Fruit fly (Drosophila melanogaster) whole organism, embryonic: ENCODE data around the gene Bicra.

ENCODE experiments used
- Antp ChIP-seq: fragments of 200-800 bp; sonication (Bioruptor generic); optimal IDR thresholded peaks from 3 replicates; lab custom pipeline; 2016; ENCODE audit warnings: missing biosample characterization, missing genetic modification characterization
- B-H1 ChIP-seq: fragments of 200-800 bp; sonication (Bioruptor generic); IDR thresholded peaks from 3 replicates; pipeline ENCODE4 v1.3.6; 2022; ENCODE audit warnings: missing biosample characterization, missing genetic modification characterization
- B-H2 ChIP-seq: fragments of 200-800 bp; sonication (Bioruptor generic); optimal IDR thresholded peaks from 2 replicates; lab custom pipeline; 2018; ENCODE audit warnings: missing biosample characterization, mild to moderate bottlenecking, missing genetic modification characterization
- CG10147 ChIP-seq: fragments of 200-800 bp; sonication (Bioruptor generic); optimal IDR thresholded peaks from 2 replicates; lab custom pipeline; 2019; ENCODE audit warnings: missing biosample characterization, mild to moderate bottlenecking, missing genetic modification characterization, moderate library complexity
- CG10321 ChIP-seq: fragments of 200-800 bp; sonication (Bioruptor generic); IDR thresholded peaks from 2 replicates; pipeline ENCODE4 v1.3.6; 2022; ENCODE audit warnings: missing biosample characterization, missing genetic modification characterization
- CG10565 ChIP-seq: fragments of 200-800 bp; sonication (Bioruptor generic); optimal IDR thresholded peaks from 3 replicates; lab custom pipeline; 2016; ENCODE audit warnings: missing biosample characterization, mild to moderate bottlenecking, missing genetic modification characterization
- CG11560 ChIP-seq: fragments of 200-800 bp; sonication (Bioruptor generic); IDR thresholded peaks from 3 replicates; pipeline ENCODE4 v1.3.6; 2022; ENCODE audit warnings: missing biosample characterization, missing genetic modification characterization
- CG12104 ChIP-seq: fragments of 200-800 bp; sonication (Bioruptor generic); optimal IDR thresholded peaks from 3 replicates; lab custom pipeline; 2016; ENCODE audit warnings: missing biosample characterization, missing genetic modification characterization
- CG12155 ChIP-seq: fragments of 200-800 bp; sonication (Bioruptor generic); optimal IDR thresholded peaks from 3 replicates; lab custom pipeline; 2016; ENCODE audit warnings: missing biosample characterization, missing genetic modification characterization
- CG12744 ChIP-seq: fragments of 200-800 bp; sonication (Bioruptor generic); optimal IDR thresholded peaks from 2 replicates; lab custom pipeline; 2016; ENCODE audit warnings: missing biosample characterization, missing genetic modification characterization
- CG12942 ChIP-seq: fragments of 200-800 bp; sonication (Bioruptor generic); optimal IDR thresholded peaks from 3 replicates; lab custom pipeline; 2016; ENCODE audit warnings: missing biosample characterization, missing genetic modification characterization
- CG13287 ChIP-seq: fragments of 200-800 bp; sonication (Bioruptor generic); IDR thresholded peaks from 2 replicates; pipeline ENCODE4 v1.3.6; 2022; ENCODE audit warnings: missing biosample characterization, missing genetic modification characterization; ENCODE audit not compliant: partially characterized antibody
- CG14014 ChIP-seq: fragments of 200-800 bp; sonication (Bioruptor generic); IDR thresholded peaks from 2 replicates; pipeline ENCODE4 v1.3.6; 2022; ENCODE audit warnings: missing biosample characterization, missing genetic modification characterization
- CG14050 ChIP-seq: fragments of 200-800 bp; sonication (Bioruptor generic); IDR thresholded peaks from 3 replicates; pipeline ENCODE4 v1.3.6; 2022; ENCODE audit warnings: missing biosample characterization, missing genetic modification characterization
- CG1602 ChIP-seq: fragments of 200-800 bp; sonication (Bioruptor generic); optimal IDR thresholded peaks from 3 replicates; lab custom pipeline; 2016; ENCODE audit warnings: missing biosample characterization, missing genetic modification characterization
- CG1792 ChIP-seq: fragments of 200-800 bp; sonication (Bioruptor generic); optimal IDR thresholded peaks from 2 replicates; lab custom pipeline; 2016; ENCODE audit warnings: missing biosample characterization, missing genetic modification characterization
- CG30431 ChIP-seq: fragments of 200-800 bp; sonication (Bioruptor generic); optimal IDR thresholded peaks from 2 replicates; lab custom pipeline; 2017; ENCODE audit warnings: missing biosample characterization, missing genetic modification characterization
- CG7372 ChIP-seq: fragments of 200-800 bp; sonication (Bioruptor generic); IDR thresholded peaks from 2 replicates; pipeline ENCODE4 v1.3.6; 2022; ENCODE audit warnings: missing biosample characterization, missing genetic modification characterization
- Camta ChIP-seq: fragments of 200-800 bp; sonication (Bioruptor generic); optimal IDR thresholded peaks from 2 replicates; lab custom pipeline; 2016; ENCODE audit warnings: missing biosample characterization, missing genetic modification characterization
- Drgx ChIP-seq: fragments of 200-800 bp; sonication (Bioruptor generic); IDR thresholded peaks from 2 replicates; pipeline ENCODE4 v1.3.6; 2022; ENCODE audit warnings: missing biosample characterization, missing genetic modification characterization
- H15 ChIP-seq: fragments of 200-800 bp; sonication (Bioruptor generic); IDR thresholded peaks from 3 replicates; pipeline ENCODE4 v1.3.6; 2022; ENCODE audit warnings: missing biosample characterization, missing genetic modification characterization
- HLH54F ChIP-seq: fragments of 200-800 bp; sonication (Bioruptor generic); optimal IDR thresholded peaks from 3 replicates; lab custom pipeline; 2016; ENCODE audit warnings: missing biosample characterization, missing genetic modification characterization
- Hey ChIP-seq: fragments of 200-800 bp; sonication (Bioruptor generic); optimal IDR thresholded peaks from 3 replicates; lab custom pipeline; 2018; ENCODE audit warnings: missing biosample characterization, mild to moderate bottlenecking, missing genetic modification characterization
- NfI ChIP-seq: fragments of 200-800 bp; sonication (Bioruptor generic); optimal IDR thresholded peaks from 3 replicates; lab custom pipeline; 2018; ENCODE audit warnings: missing biosample characterization, mild to moderate bottlenecking, missing genetic modification characterization, moderate library complexity
- Sox100B ChIP-seq: fragments of 200-800 bp; sonication (Bioruptor generic); optimal IDR thresholded peaks from 3 replicates; lab custom pipeline; 2018; ENCODE audit warnings: missing biosample characterization, mild to moderate bottlenecking, missing genetic modification characterization
- Spps ChIP-seq: fragments of 200-800 bp; sonication (Bioruptor generic); optimal IDR thresholded peaks from 2 replicates; lab custom pipeline; 2018; ENCODE audit warnings: missing biosample characterization, mild to moderate bottlenecking, missing genetic modification characterization
- Sry-δ ChIP-seq: fragments of 200-800 bp; sonication (Bioruptor generic); optimal IDR thresholded peaks from 2 replicates; lab custom pipeline; 2016; ENCODE audit warnings: missing biosample characterization, missing genetic modification characterization
- TFAM ChIP-seq: fragments of 200-800 bp; sonication (Bioruptor generic); optimal IDR thresholded peaks from 2 replicates; lab custom pipeline; 2017; ENCODE audit warnings: missing biosample characterization, missing genetic modification characterization, inconsistent platforms
- Xrp1 ChIP-seq: fragments of 200-800 bp; sonication (Bioruptor generic); IDR thresholded peaks from 2 replicates; pipeline ENCODE4 v1.3.6; 2022; ENCODE audit warnings: missing biosample characterization, missing genetic modification characterization
- bowl ChIP-seq: fragments of 200-800 bp; sonication (Bioruptor generic); IDR thresholded peaks from 2 replicates; pipeline ENCODE4 v1.3.6; 2022; ENCODE audit warnings: missing biosample characterization, missing genetic modification characterization
- ci ChIP-seq: fragments of 200-800 bp; sonication (Bioruptor generic); IDR thresholded peaks from 3 replicates; pipeline ENCODE4 v1.3.6; 2022; ENCODE audit warnings: missing biosample characterization, missing genetic modification characterization
- emc ChIP-seq: fragments of 200-800 bp; sonication (Bioruptor generic); optimal IDR thresholded peaks from 2 replicates; lab custom pipeline; 2016; ENCODE audit warnings: missing biosample characterization, missing genetic modification characterization
- en ChIP-seq: fragments of 200-800 bp; sonication (Bioruptor generic); optimal IDR thresholded peaks from 2 replicates; lab custom pipeline; 2016; ENCODE audit warnings: missing biosample characterization, missing genetic modification characterization
- ewg ChIP-seq: fragments of 200-800 bp; sonication (Bioruptor generic); optimal IDR thresholded peaks from 3 replicates; lab custom pipeline; 2017; ENCODE audit warnings: mild to moderate bottlenecking, missing biosample characterization, missing genetic modification reagents, missing genetic modification characterization
- fru ChIP-seq: fragments of >200 bp; optimal IDR thresholded peaks from 2 replicates; lab custom pipeline; 2017
- gce ChIP-seq: fragments of 200-800 bp; sonication (Bioruptor generic); IDR thresholded peaks from 3 replicates; pipeline ENCODE4 v1.3.6; 2022; ENCODE audit warnings: missing biosample characterization, missing genetic modification characterization
- grn ChIP-seq: fragments of 200-800 bp; sonication (Bioruptor generic); optimal IDR thresholded peaks from 3 replicates; lab custom pipeline; 2017; ENCODE audit warnings: missing biosample characterization, missing genetic modification characterization
- h ChIP-seq: fragments of >200 bp; optimal IDR thresholded peaks from 2 replicates; lab custom pipeline; 2017
- hkb ChIP-seq, 2 experiments: fragments of 200-800 bp in 1 of 2; fragments of >200 bp in 1 of 2; sonication (Bioruptor generic) in 1 of 2; IDR thresholded peaks in 1 of 2; optimal IDR thresholded peaks in 1 of 2; 2 replicates each; pipeline versions ENCODE4 v1.3.6 to Lab custom; 2017 to 2022; ENCODE audit warnings: missing biosample characterization in 1 of 2, missing genetic modification characterization in 1 of 2
- jigr1 ChIP-seq: fragments of 200-800 bp; sonication (Bioruptor generic); IDR thresholded peaks from 3 replicates; pipeline ENCODE4 v1.3.6; 2022; ENCODE audit warnings: missing biosample characterization, missing genetic modification characterization
- jumu ChIP-seq: fragments of 200-800 bp; sonication (Bioruptor generic); optimal IDR thresholded peaks from 3 replicates; lab custom pipeline; 2016; ENCODE audit warnings: missing biosample characterization, missing genetic modification characterization
- kah ChIP-seq: fragments of 200-800 bp; sonication (Bioruptor generic); optimal IDR thresholded peaks from 2 replicates; lab custom pipeline; 2018; ENCODE audit warnings: missing biosample characterization, mild to moderate bottlenecking, missing genetic modification characterization
- nom ChIP-seq: fragments of 200-800 bp; sonication (Bioruptor generic); optimal IDR thresholded peaks from 2 replicates; lab custom pipeline; 2017; ENCODE audit warnings: missing biosample characterization, missing genetic modification characterization, mild to moderate bottlenecking, moderate library complexity, missing genetic modification reagents
- onecut ChIP-seq: fragments of 200-800 bp; sonication (Bioruptor generic); IDR thresholded peaks from 2 replicates; pipeline ENCODE4 v1.3.6; 2022; ENCODE audit warnings: missing biosample characterization, missing genetic modification characterization
- phol ChIP-seq: fragments of 200-800 bp; sonication (Bioruptor generic); optimal IDR thresholded peaks from 3 replicates; lab custom pipeline; 2018; ENCODE audit warnings: missing biosample characterization, mild to moderate bottlenecking, missing genetic modification characterization, moderate library complexity
- psq ChIP-seq: fragments of 200-800 bp; sonication (Bioruptor generic); optimal IDR thresholded peaks from 2 replicates; lab custom pipeline; 2017; ENCODE audit warnings: missing biosample characterization, missing genetic modification characterization
- schlank ChIP-seq: fragments of 200-800 bp; sonication (Bioruptor generic); optimal IDR thresholded peaks from 2 replicates; lab custom pipeline; 2018; ENCODE audit warnings: missing biosample characterization, mild to moderate bottlenecking, missing genetic modification characterization
- wdn ChIP-seq: fragments of 200-800 bp; sonication (Bioruptor generic); IDR thresholded peaks from 2 replicates; pipeline ENCODE4 v1.3.6; 2022; ENCODE audit warnings: missing biosample characterization, missing genetic modification characterization
- z ChIP-seq: fragments of 200-800 bp; sonication (Bioruptor generic); IDR thresholded peaks from 3 replicates; pipeline ENCODE4 v1.3.6; 2022; ENCODE audit warnings: missing biosample characterization, missing genetic modification characterization
- zen ChIP-seq: fragments of 200-800 bp; sonication (Bioruptor generic); optimal IDR thresholded peaks from 3 replicates; lab custom pipeline; 2018; ENCODE audit warnings: missing biosample characterization, mild to moderate bottlenecking, missing genetic modification characterization, moderate library complexity

The Bicra gene

dm6 chr3R:29083459-29084457 lies 20.9 kb downstream of the Bicra start (continued):
- TF ChIP-seq Sry-δ (GFP tag; lab: Kevin White, UChicago) (no peak), CG14014 (GFP tag; lab: Robert Waterston, UW) (no peak), psq (no peak), Camta (GFP tag; lab: Kevin White, UChicago) (peak; percentile 1), phol (tag; lab: Kevin White, UChicago) (no peak), ci (GFP tag; lab: Robert Waterston, UW) (peak; percentile 50; the same call in 2 of the 3 replicates), emc (GFP tag; lab: Kevin White, UChicago) (no peak), CG11560 (no peak), grn (GFP tag; lab: Kevin White, UChicago) (peak; percentile 52), CG14050 (GFP tag; lab: Robert Waterston, UW) (no peak), jigr1 (no peak), Xrp1 (peak; percentile 35; the same call in 1 of the 2 replicates), ewg (GFP tag; lab: Kevin White, UChicago) (no peak), HLH54F (GFP tag; lab: Kevin White, UChicago) (no peak), kah (no peak), hkb (optimal IDR thresholded peaks at IDR 0.05; lab: Kevin White, UChicago) (no peak), hkb (GFP tag; IDR thresholded peaks at IDR 0.05; lab: Robert Waterston, UW) (0 out of 2 replicates have a peak, but pooled peaks have one; percentile 17), nom (GFP tag; lab: Kevin White, UChicago) (no peak), CG12104 (GFP tag; lab: Kevin White, UChicago) (no peak), en (GFP tag; lab: Kevin White, UChicago) (no peak), H15 (GFP tag; lab: Robert Waterston, UW) (no peak), Hey (tag; lab: Kevin White, UChicago) (no peak), CG12744 (GFP tag; lab: Kevin White, UChicago) (no peak), NfI (GFP tag; lab: Kevin White, UChicago) (no peak), zen (tag; lab: Kevin White, UChicago) (peak; percentile 1), CG10321 (GFP tag; lab: Robert Waterston, UW) (peak; percentile 48; the same call in 1 of the 2 replicates), B-H2 (GFP tag; lab: Kevin White, UChicago) (no peak), wdn (GFP tag; lab: Robert Waterston, UW) (no peak), CG10565 (GFP tag; lab: Kevin White, UChicago) (no peak), fru (lab: Kevin White, UChicago) (no peak), CG13287 (GFP tag; lab: Robert Waterston, UW) (no peak), Spps (tag; lab: Kevin White, UChicago) (no peak), CG7372 (GFP tag; lab: Robert Waterston, UW) (no peak), CG12155 (GFP tag; lab: Kevin White, UChicago) (no peak), h (lab: Kevin White, UChicago) (no peak), z (GFP tag; lab: Robert Waterston, UW) (no peak), CG10147 (GFP tag; lab: Kevin White, UChicago) (no peak), onecut (peak; percentile 20; the same call in 1 of the 2 replicates), CG30431 (no peak), CG1602 (no peak), bowl (no peak), B-H1 (GFP tag; lab: Robert Waterston, UW) (no peak), gce (GFP tag; lab: Robert Waterston, UW) (0 out of 3 replicates have a peak, but pooled peaks have one; percentile 40), Drgx (GFP tag; lab: Robert Waterston, UW) (0 out of 2 replicates have a peak, but pooled peaks have one; percentile 8), schlank (tag; lab: Kevin White, UChicago) (no peak), CG1792 (GFP tag; lab: Kevin White, UChicago) (no peak), Antp (no peak), TFAM (GFP tag; lab: Kevin White, UChicago) (no peak), CG12942 (GFP tag; lab: Kevin White, UChicago) (no peak), Sox100B (GFP tag; lab: Kevin White, UChicago) (peak; percentile 14), jumu (GFP tag; lab: Kevin White, UChicago) (no peak)
